Fruit fly (Drosophila melanogaster): ENCODE results near the gene CG14374.

The CG14374 gene

dm6 chr3R:13381744-13382435, 15.1 kb downstream of the CG14374 start, which contains the start of the genes mRpS21 and Droj2 (continued):
- peak; percentile 50 for TF ChIP-seq CG34376 (GFP tag; optimal IDR thresholded peaks at IDR 0.05)
- peak; percentile 18 for TF ChIP-seq unpg (GFP tag; optimal IDR thresholded peaks at IDR 0.05)
- TF ChIP-seq nerfin-2 (GFP tag; IDR thresholded peaks at IDR 0.05; ENCODE audit: partially characterized antibody) = no peak
- no peak for TF ChIP-seq wor (GFP tag; IDR thresholded peaks at IDR 0.05)
- peak; percentile 61 for TF ChIP-seq Xbp1 (GFP tag; optimal IDR thresholded peaks at IDR 0.05)
- no peak for TF ChIP-seq CG8281 (tag; optimal IDR thresholded peaks at IDR 0.05)
- no peak for TF ChIP-seq chm (GFP tag; IDR thresholded peaks at IDR 0.05)
- peak; percentile 57 for TF ChIP-seq bcd (GFP tag; optimal IDR thresholded peaks at IDR 0.05)
- TF ChIP-seq repo (GFP tag; optimal IDR thresholded peaks at IDR 0.05) = no peak
- no peak for TF ChIP-seq Dip2 (GFP tag; IDR thresholded peaks at IDR 0.05)
- peak; percentile 52; the same call in 1 of the 2 replicates for TF ChIP-seq lmd (GFP tag; IDR thresholded peaks at IDR 0.05)
- TF ChIP-seq lab (GFP tag; optimal IDR thresholded peaks at IDR 0.05) = peak; percentile 44
- TF ChIP-seq Nf-YC (tag; optimal IDR thresholded peaks at IDR 0.05) = peak; percentile 67
- no peak for TF ChIP-seq CG2875 (GFP tag; optimal IDR thresholded peaks at IDR 0.05)
- peak; percentile 6 for TF ChIP-seq CG16863 (GFP tag; optimal IDR thresholded peaks at IDR 0.05)
- peak; percentile 50 for TF ChIP-seq CG7839 (tag; optimal IDR thresholded peaks at IDR 0.05)
- no peak for TF ChIP-seq gsb (GFP tag; IDR thresholded peaks at IDR 0.05)
- no peak; the same call in 1 of the 2 replicates for TF ChIP-seq CG9215 (GFP tag; IDR thresholded peaks at IDR 0.05)
- no peak for TF ChIP-seq danr (GFP tag; IDR thresholded peaks at IDR 0.05)
- TF ChIP-seq CG14050 (GFP tag; IDR thresholded peaks at IDR 0.05) = no peak
- TF ChIP-seq CG4730 (GFP tag; IDR thresholded peaks at IDR 0.05) = no peak
- TF ChIP-seq CG6254 (GFP tag; optimal IDR thresholded peaks at IDR 0.05) = no peak
- no peak for TF ChIP-seq CG7271 (tag; optimal IDR thresholded peaks at IDR 0.05)
- TF ChIP-seq emc (GFP tag; optimal IDR thresholded peaks at IDR 0.05) = no peak
- TF ChIP-seq Sin3A (optimal IDR thresholded peaks at IDR 0.05) = peak; percentile 86
- no peak for TF ChIP-seq CG17802 (tag; optimal IDR thresholded peaks at IDR 0.05)
- peak; percentile 41 for TF ChIP-seq Hr3 (GFP tag; optimal IDR thresholded peaks at IDR 0.05)
- TF ChIP-seq Stat92E (GFP tag; optimal IDR thresholded peaks at IDR 0.05) = peak in 1 of 3 experiments; percentile 63
- TF ChIP-seq CG2202 (tag; optimal IDR thresholded peaks at IDR 0.05) = no peak
- no peak for TF ChIP-seq CG6765 (GFP tag; optimal IDR thresholded peaks at IDR 0.05)
- TF ChIP-seq CG3838 (GFP tag; optimal IDR thresholded peaks at IDR 0.05) = peak; percentile 8
- TF ChIP-seq CG8290 (GFP tag; optimal IDR thresholded peaks at IDR 0.05) = peak; percentile 28
- TF ChIP-seq CG8290 (tag; optimal IDR thresholded peaks at IDR 0.05) = peak in 1 of 2 experiments; percentile 17
- peak; percentile 23 for TF ChIP-seq az2 (GFP tag; optimal IDR thresholded peaks at IDR 0.05)
- TF ChIP-seq twi (tag; optimal IDR thresholded peaks at IDR 0.05) = peak; percentile 63
- peak; percentile 40 for TF ChIP-seq CG9727 (GFP tag; optimal IDR thresholded peaks at IDR 0.05)
- TF ChIP-seq zen2 (GFP tag; IDR thresholded peaks at IDR 0.05; ENCODE audit: partially characterized antibody) = no peak
- TF ChIP-seq CG3163 (GFP tag; optimal IDR thresholded peaks at IDR 0.05) = no peak
- TF ChIP-seq CG30431 (GFP tag; optimal IDR thresholded peaks at IDR 0.05) = no peak
- TF ChIP-seq so (GFP tag; IDR thresholded peaks at IDR 0.05) = no peak
- TF ChIP-seq CG15073 (GFP tag; optimal IDR thresholded peaks at IDR 0.05) = no peak
- TF ChIP-seq CG42726 (GFP tag; IDR thresholded peaks at IDR 0.05; ENCODE audit: partially characterized antibody) = no peak
- peak; percentile 2 for TF ChIP-seq CG7786 (GFP tag; optimal IDR thresholded peaks at IDR 0.05)
- TF ChIP-seq bowl (GFP tag; IDR thresholded peaks at IDR 0.05) = no peak
- no peak for TF ChIP-seq ro (GFP tag; IDR thresholded peaks at IDR 0.05)
- no peak for TF ChIP-seq bab2 (GFP tag; optimal IDR thresholded peaks at IDR 0.05)
- no peak for TF ChIP-seq dan (GFP tag; IDR thresholded peaks at IDR 0.05)
- peak; percentile 89 for TF ChIP-seq CG17829 (tag; optimal IDR thresholded peaks at IDR 0.05)
- TF ChIP-seq usp (GFP tag; optimal IDR thresholded peaks at IDR 0.05) = no peak
- TF ChIP-seq CG3065 (GFP tag; optimal IDR thresholded peaks at IDR 0.05) = no peak
- TF ChIP-seq ab (GFP tag; optimal IDR thresholded peaks at IDR 0.05) = peak; percentile 25

All from whole organism, embryonic.